Fruit fly (Drosophila melanogaster) whole organism, embryonic: Measurements from ENCODE around the gene CG9747.

Source experiments
- Adf1 ChIP-seq: fragments of 200-800 bp; sonication (Bioruptor generic); IDR thresholded peaks from 2 replicates; pipeline ENCODE4 v1.3.6; 2022; ENCODE audit warnings: missing biosample characterization, missing genetic modification characterization
- CG10462 ChIP-seq: fragments of 200-800 bp; sonication (Bioruptor generic); optimal IDR thresholded peaks from 2 replicates; lab custom pipeline; 2016; ENCODE audit warnings: missing biosample characterization, missing genetic modification characterization
- CG10543 ChIP-seq: fragments of 200-800 bp; sonication (Bioruptor generic); optimal IDR thresholded peaks from 3 replicates; lab custom pipeline; 2017; ENCODE audit warnings: missing biosample characterization, mild to moderate bottlenecking, missing genetic modification characterization, moderate library complexity
- CG11560 ChIP-seq: fragments of 200-800 bp; sonication (Bioruptor generic); IDR thresholded peaks from 3 replicates; pipeline ENCODE4 v1.3.6; 2022; ENCODE audit warnings: missing biosample characterization, missing genetic modification characterization
- CG12769 ChIP-seq: fragments of 200-800 bp; sonication (Bioruptor generic); optimal IDR thresholded peaks from 2 replicates; lab custom pipeline; 2019; ENCODE audit warnings: missing biosample characterization, mild to moderate bottlenecking, missing genetic modification characterization, moderate library complexity
- CG13287 ChIP-seq: fragments of 200-800 bp; sonication (Bioruptor generic); IDR thresholded peaks from 2 replicates; pipeline ENCODE4 v1.3.6; 2022; ENCODE audit warnings: missing biosample characterization, missing genetic modification characterization; ENCODE audit not compliant: partially characterized antibody
- CG13296 ChIP-seq: fragments of 200-800 bp; sonication (Bioruptor generic); optimal IDR thresholded peaks from 3 replicates; lab custom pipeline; 2018; ENCODE audit warnings: missing biosample characterization, mild to moderate bottlenecking, missing genetic modification characterization
- CG13894 ChIP-seq: fragments of 200-800 bp; sonication (Bioruptor generic); optimal IDR thresholded peaks from 3 replicates; lab custom pipeline; 2018; ENCODE audit warnings: missing biosample characterization, mild to moderate bottlenecking, missing genetic modification characterization, moderate library complexity
- CG2678 ChIP-seq: fragments of 200-800 bp; sonication (Bioruptor generic); optimal IDR thresholded peaks from 3 replicates; lab custom pipeline; 2019; ENCODE audit warnings: missing biosample characterization, mild to moderate bottlenecking, missing genetic modification characterization, moderate library complexity
- CG6175 ChIP-seq: fragments of 200-800 bp; sonication (Bioruptor generic); IDR thresholded peaks from 3 replicates; pipeline ENCODE4 v1.3.6; 2022; ENCODE audit warnings: missing biosample characterization, missing genetic modification characterization
- CG6765 ChIP-seq: fragments of 200-800 bp; sonication (Bioruptor generic); optimal IDR thresholded peaks from 3 replicates; lab custom pipeline; 2017; ENCODE audit warnings: missing biosample characterization, mild to moderate bottlenecking, missing genetic modification characterization
- CG6813 ChIP-seq: fragments of 200-800 bp; sonication (Bioruptor generic); optimal IDR thresholded peaks from 2 replicates; lab custom pipeline; 2017; ENCODE audit warnings: missing biosample characterization, missing genetic modification characterization, mild to moderate bottlenecking, moderate library complexity, missing genetic modification reagents
- CG7372 ChIP-seq: fragments of 200-800 bp; sonication (Bioruptor generic); IDR thresholded peaks from 2 replicates; pipeline ENCODE4 v1.3.6; 2022; ENCODE audit warnings: missing biosample characterization, missing genetic modification characterization
- CG9609 ChIP-seq: fragments of 200-800 bp; sonication (Bioruptor generic); optimal IDR thresholded peaks from 3 replicates; lab custom pipeline; 2016; ENCODE audit warnings: missing biosample characterization, missing genetic modification characterization
- Dad ChIP-seq: fragments of 200-800 bp; sonication (Bioruptor generic); optimal IDR thresholded peaks from 3 replicates; lab custom pipeline; 2016; ENCODE audit warnings: missing biosample characterization, missing genetic modification characterization
- Deaf1 ChIP-seq: fragments of 200-800 bp; optimal IDR thresholded peaks from 3 replicates; lab custom pipeline; 2019; ENCODE audit warnings: missing biosample characterization, mild to moderate bottlenecking, missing genetic modification characterization, moderate library complexity
- Ets65A ChIP-seq: fragments of 200-800 bp; sonication (Bioruptor generic); peaks from one replicate; lab custom pipeline; 2016; ENCODE audit warnings: missing biosample characterization, missing genetic modification characterization
- H2.0 ChIP-seq: fragments of 200-800 bp; sonication (Bioruptor generic); IDR thresholded peaks from 2 replicates; pipeline ENCODE4 v1.3.6; 2022; ENCODE audit warnings: missing biosample characterization, missing genetic modification characterization
- Hr3 ChIP-seq: fragments of 200-800 bp; sonication (Bioruptor generic); optimal IDR thresholded peaks from 3 replicates; lab custom pipeline; 2016; ENCODE audit warnings: missing biosample characterization, missing genetic modification characterization
- Hr78 ChIP-seq, 2 experiments: fragments of 200-800 bp in 1 of 2; fragments of >200 bp in 1 of 2; sonication (Bioruptor generic) in 1 of 2; optimal IDR thresholded peaks; 2 replicates each; lab custom pipeline; 2017 to 2019; ENCODE audit warnings: missing biosample characterization in 2 of 2, missing genetic modification characterization in 2 of 2, mild to moderate bottlenecking in 1 of 2, moderate library complexity in 1 of 2
- Jarid2 ChIP-seq: fragments of 200-800 bp; sonication (Bioruptor generic); optimal IDR thresholded peaks from 3 replicates; lab custom pipeline; 2017; ENCODE audit warnings: mild to moderate bottlenecking, missing biosample characterization, missing genetic modification reagents, missing genetic modification characterization
- Mad ChIP-seq: fragments of 200-800 bp; sonication (Bioruptor generic); optimal IDR thresholded peaks from 2 replicates; lab custom pipeline; 2016; ENCODE audit warnings: missing biosample characterization, missing genetic modification characterization
- Max ChIP-seq: fragments of 200-800 bp; sonication (Bioruptor generic); optimal IDR thresholded peaks from 2 replicates; lab custom pipeline; 2016; ENCODE audit warnings: missing biosample characterization, mild to moderate bottlenecking, missing genetic modification characterization
- Pdp1 ChIP-seq, 2 experiments: fragments of 200-800 bp; sonication (Bioruptor generic); optimal IDR thresholded peaks; 3 replicates each; lab custom pipeline; 2016; ENCODE audit warnings: missing biosample characterization in 2 of 2, missing genetic modification characterization in 2 of 2, mild to moderate bottlenecking in 1 of 2, moderate library complexity in 1 of 2
- Ravus ChIP-seq: fragments of 200-800 bp; sonication (Bioruptor generic); IDR thresholded peaks from 2 replicates; pipeline ENCODE4 v1.3.6; 2022; ENCODE audit warnings: missing biosample characterization, missing genetic modification characterization
- bbx ChIP-seq: fragments of 200-800 bp; sonication (Bioruptor generic); IDR thresholded peaks from 2 replicates; pipeline ENCODE4 v1.3.6; 2022; ENCODE audit warnings: missing biosample characterization, missing genetic modification characterization; ENCODE audit not compliant: partially characterized antibody
- bigmax ChIP-seq: fragments of 200-800 bp; sonication (Bioruptor generic); optimal IDR thresholded peaks from 2 replicates; lab custom pipeline; 2018; ENCODE audit warnings: missing biosample characterization, mild to moderate bottlenecking, missing genetic modification characterization
- chinmo ChIP-seq: fragments of 200-800 bp; sonication (Bioruptor generic); IDR thresholded peaks from 4 replicates; pipeline ENCODE4 v1.3.6; 2022; ENCODE audit warnings: missing biosample characterization, missing genetic modification characterization; ENCODE audit not compliant: partially characterized antibody
- crol ChIP-seq: fragments of 200-800 bp; sonication (Bioruptor generic); IDR thresholded peaks from 2 replicates; pipeline ENCODE4 v1.3.6; 2022; ENCODE audit warnings: missing biosample characterization, missing genetic modification characterization
- dmrt11E ChIP-seq: fragments of 200-800 bp; sonication (Bioruptor generic); optimal IDR thresholded peaks from 3 replicates; lab custom pipeline; 2018; ENCODE audit warnings: missing biosample characterization, mild to moderate bottlenecking, missing genetic modification characterization, moderate library complexity
- fd102C ChIP-seq: fragments of 200-800 bp; sonication (Bioruptor generic); optimal IDR thresholded peaks from 2 replicates; lab custom pipeline; 2018; ENCODE audit warnings: missing biosample characterization, mild to moderate bottlenecking, missing genetic modification characterization, moderate library complexity
- fd3F ChIP-seq: fragments of 200-800 bp; sonication (Bioruptor generic); optimal IDR thresholded peaks from 2 replicates; lab custom pipeline; 2018; ENCODE audit warnings: missing biosample characterization, mild to moderate bottlenecking, missing genetic modification characterization, moderate library complexity
- ftz-f1 ChIP-seq: fragments of 200-800 bp; sonication (Bioruptor generic); optimal IDR thresholded peaks from 2 replicates; lab custom pipeline; 2016; ENCODE audit warnings: missing biosample characterization, missing genetic modification characterization
- hkb ChIP-seq, 2 experiments: fragments of 200-800 bp in 1 of 2; fragments of >200 bp in 1 of 2; sonication (Bioruptor generic) in 1 of 2; IDR thresholded peaks in 1 of 2; optimal IDR thresholded peaks in 1 of 2; 2 replicates each; pipeline versions ENCODE4 v1.3.6 to Lab custom; 2017 to 2022; ENCODE audit warnings: missing biosample characterization in 1 of 2, missing genetic modification characterization in 1 of 2
- lmd ChIP-seq: fragments of 200-800 bp; sonication (Bioruptor generic); IDR thresholded peaks from 2 replicates; pipeline ENCODE4 v1.3.6; 2022; ENCODE audit warnings: missing biosample characterization, missing genetic modification characterization
- lola ChIP-seq, 3 experiments: fragments of >200 bp in 2 of 3; fragments of 200-800 bp in 1 of 3; sonication (Bioruptor generic) in 1 of 3; optimal IDR thresholded peaks; 2 replicates each; lab custom pipeline; 2017 to 2019; ENCODE audit warnings: missing biosample characterization in 3 of 3, missing genetic modification characterization in 3 of 3, mild to moderate bottlenecking in 1 of 3, moderate library complexity in 1 of 3
- odd ChIP-seq: fragments of 200-800 bp; sonication (Bioruptor generic); optimal IDR thresholded peaks from 2 replicates; lab custom pipeline; 2017; ENCODE audit warnings: missing biosample characterization, mild to moderate bottlenecking, missing genetic modification characterization
- peb ChIP-seq: fragments of 200-800 bp; sonication (Bioruptor generic); IDR thresholded peaks from 2 replicates; pipeline ENCODE4 v1.3.6; 2022; ENCODE audit warnings: missing biosample characterization, missing genetic modification characterization
- prd ChIP-seq, 3 experiments: fragments of >200 bp in 2 of 3; fragments of 200-800 bp in 1 of 3; sonication (Bioruptor generic) in 1 of 3; optimal IDR thresholded peaks in 2 of 3; IDR thresholded peaks in 1 of 3; 2 replicates in 2 of 3; 3 replicates in 1 of 3; pipeline versions ENCODE4 v1.3.6 to Lab custom; 2017 to 2022; ENCODE audit warnings: missing biosample characterization in 1 of 3, missing genetic modification characterization in 1 of 3
- pros ChIP-seq: fragments of 200-800 bp; sonication (Bioruptor generic); optimal IDR thresholded peaks from 3 replicates; lab custom pipeline; 2019; ENCODE audit warnings: missing biosample characterization, mild to moderate bottlenecking, missing genetic modification characterization, moderate library complexity
- pzg ChIP-seq: fragments of 200-800 bp; sonication (Bioruptor generic); optimal IDR thresholded peaks from 3 replicates; lab custom pipeline; 2018; ENCODE audit warnings: missing biosample characterization, mild to moderate bottlenecking, missing genetic modification characterization, moderate library complexity
- ro ChIP-seq: fragments of 200-800 bp; sonication (Bioruptor generic); IDR thresholded peaks from 2 replicates; pipeline ENCODE4 v1.3.6; 2022; ENCODE audit warnings: missing biosample characterization, missing genetic modification characterization
- scrt ChIP-seq: fragments of 200-800 bp; sonication (Bioruptor generic); optimal IDR thresholded peaks from 2 replicates; lab custom pipeline; 2018; ENCODE audit warnings: missing biosample characterization, mild to moderate bottlenecking, missing genetic modification characterization, moderate library complexity
- sd ChIP-seq: fragments of 200-800 bp; sonication (Bioruptor generic); optimal IDR thresholded peaks from 3 replicates; lab custom pipeline; 2018; ENCODE audit warnings: missing biosample characterization, mild to moderate bottlenecking, missing genetic modification characterization, moderate library complexity
- slbo ChIP-seq: fragments of 200-800 bp; sonication (Bioruptor generic); IDR thresholded peaks from 2 replicates; pipeline ENCODE4 v1.3.6; 2022; ENCODE audit warnings: missing biosample characterization, missing genetic modification characterization
- trh ChIP-seq: fragments of 200-800 bp; sonication (Bioruptor generic); optimal IDR thresholded peaks from 2 replicates; lab custom pipeline; 2016; ENCODE audit warnings: missing biosample characterization, missing genetic modification characterization
- vfl ChIP-seq: fragments of 200-800 bp; sonication (Bioruptor generic); optimal IDR thresholded peaks from 2 replicates; lab custom pipeline; 2016; ENCODE audit warnings: missing biosample characterization, missing genetic modification characterization
- zen2 ChIP-seq: fragments of 200-800 bp; sonication (Bioruptor generic); IDR thresholded peaks from 3 replicates; pipeline ENCODE4 v1.3.6; 2022; ENCODE audit warnings: missing biosample characterization, missing genetic modification characterization; ENCODE audit not compliant: partially characterized antibody

Gene CG9747

DNA sequence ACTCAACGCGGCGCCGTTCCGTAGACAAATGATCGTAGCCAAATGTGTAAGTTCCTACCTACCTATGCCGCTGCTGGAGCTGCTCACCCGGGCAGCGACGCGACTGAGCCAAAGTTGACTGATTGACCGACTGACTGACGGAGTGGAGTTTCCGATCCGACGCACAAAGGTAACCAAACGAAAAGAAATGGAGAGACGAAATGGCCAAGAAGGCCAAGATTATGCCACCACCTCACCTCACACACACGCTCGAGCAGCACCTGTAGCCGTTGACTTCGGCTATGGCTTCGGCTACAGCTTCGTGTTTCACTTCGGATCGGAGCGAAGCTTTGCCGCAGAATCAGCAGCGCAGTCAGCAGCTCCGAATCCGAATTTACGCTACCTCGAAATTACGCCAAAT is at the start of gene CG9747:
TSS of gene CG9747 (minus strand) at position 206 of the 400 bp plus-strand sequence.
- TF ChIP-seq CG2678 (no peak), bigmax (GFP tag; lab: Kevin White, UChicago) (no peak), Ravus (GFP tag; lab: Robert Waterston, UW) (no peak), scrt (GFP tag; lab: Kevin White, UChicago) (no peak), Pdp1 (GFP tag; optimal IDR thresholded peaks at IDR 0.05; lab: Kevin White, UChicago) (peak in 1 of 2 experiments; percentile 48), CG6175 (GFP tag; lab: Robert Waterston, UW) (peak; percentile 94), sd (peak; percentile 18), fd3F (GFP tag; lab: Kevin White, UChicago) (no peak), Deaf1 (peak; percentile 98), slbo (GFP tag; lab: Robert Waterston, UW) (0 out of 2 replicates have a peak, but pooled peaks have one; percentile 3), CG10543 (GFP tag; lab: Kevin White, UChicago) (peak; percentile 66), trh (no peak), CG11560 (tag; lab: Robert Waterston, UW) (no peak), Dad (GFP tag; lab: Kevin White, UChicago) (no peak), Hr3 (no peak), hkb (optimal IDR thresholded peaks at IDR 0.05; lab: Kevin White, UChicago) (no peak), hkb (GFP tag; IDR thresholded peaks at IDR 0.05; lab: Robert Waterston, UW) (no peak), pzg (GFP tag; lab: Kevin White, UChicago) (no peak), CG13894 (tag; lab: Kevin White, UChicago) (peak; percentile 74), Mad (GFP tag; lab: Kevin White, UChicago) (no peak), H2.0 (GFP tag; lab: Robert Waterston, UW) (no peak), CG13296 (GFP tag; lab: Kevin White, UChicago) (peak; percentile 11), CG10462 (GFP tag; lab: Kevin White, UChicago) (no peak), zen2 (GFP tag; lab: Robert Waterston, UW) (0 out of 3 replicates have a peak, but pooled peaks have one; percentile 25), Jarid2 (GFP tag; lab: Kevin White, UChicago) (no peak), fd102C (no peak), CG12769 (tag; lab: Kevin White, UChicago) (peak; percentile 82), Ets65A (GFP tag; lab: Kevin White, UChicago) (no peak), CG9609 (GFP tag; lab: Kevin White, UChicago) (no peak), Hr78 (GFP tag; optimal IDR thresholded peaks at IDR 0.05; lab: Kevin White, UChicago) (peak in 1 of 2 experiments; percentile 41), lmd (GFP tag; lab: Robert Waterston, UW) (no peak), vfl (GFP tag; lab: Kevin White, UChicago) (no peak), Adf1 (peak; percentile 79), Max (GFP tag; lab: Kevin White, UChicago) (no peak), prd (optimal IDR thresholded peaks at IDR 0.05; lab: Kevin White, UChicago) (no peak), prd (GFP tag; IDR thresholded peaks at IDR 0.05; lab: Robert Waterston, UW) (no peak), peb (GFP tag; lab: Robert Waterston, UW) (no peak), lola (GFP tag; optimal IDR thresholded peaks at IDR 0.05; lab: Kevin White, UChicago) (no peak), CG13287 (GFP tag; lab: Robert Waterston, UW) (peak; percentile 14; the same call in 1 of the 2 replicates), crol (GFP tag; lab: Robert Waterston, UW) (0 out of 2 replicates have a peak, but pooled peaks have one; percentile 9), CG7372 (GFP tag; lab: Robert Waterston, UW) (no peak), dmrt11E (tag; lab: Kevin White, UChicago) (no peak), bbx (GFP tag; lab: Robert Waterston, UW) (peak; percentile 28; the same call in 1 of the 2 replicates), CG6813 (GFP tag; lab: Kevin White, UChicago) (no peak), pros (GFP tag; lab: Kevin White, UChicago) (peak; percentile 92), odd (no peak), chinmo (GFP tag; lab: Robert Waterston, UW) (peak; percentile 92), ro (GFP tag; lab: Robert Waterston, UW) (no peak), CG6765 (GFP tag; lab: Kevin White, UChicago) (peak; percentile 10), ftz-f1 (GFP tag; lab: Kevin White, UChicago) (peak; percentile 43)
